Worm (Caenorhabditis elegans) whole organism, L4 larva: Measurements from ENCODE around the gene mnk-1.

Experiments used
- R02D3.7 ChIP-seq: fragments of 150-350 bp; sonication (generic microtip); optimal IDR thresholded peaks from 3 replicates; lab custom pipeline; 2014; ENCODE audit warnings: missing biosample characterization, missing genetic modification characterization
- dpl-1 ChIP-seq: fragments of 150-350 bp; optimal IDR thresholded peaks from 2 replicates; lab custom pipeline; 2014; ENCODE audit warnings: missing biosample characterization, missing genetic modification reagents, missing genetic modification characterization
- fos-1 ChIP-seq: fragments of 150-350 bp; optimal IDR thresholded peaks from 2 replicates; lab custom pipeline; 2014; ENCODE audit warnings: missing biosample characterization, missing genetic modification characterization
- hlh-30 ChIP-seq: sonication (generic microtip); optimal IDR thresholded peaks from 2 replicates; lab custom pipeline; 2017; ENCODE audit warnings: antibody characterized with exemption, mild to moderate bottlenecking, missing genetic modification characterization, missing compliant biosample characterization; ENCODE audit not compliant: insufficient read depth
- jun-1 ChIP-seq: fragments of 150-350 bp; optimal IDR thresholded peaks from 2 replicates; lab custom pipeline; 2014; ENCODE audit warnings: missing biosample characterization, missing genetic modification reagents, missing genetic modification characterization
- mdl-1 ChIP-seq, 2 experiments: fragments of 150-350 bp in 1 of 2; sonication (generic microtip) in 1 of 2; optimal IDR thresholded peaks; 2 replicates each; lab custom pipeline; 2014 to 2017; ENCODE audit warnings: missing biosample characterization in 2 of 2, missing genetic modification characterization in 2 of 2
- nhr-11 ChIP-seq: fragments of 150-350 bp; optimal IDR thresholded peaks from 2 replicates; lab custom pipeline; 2014; ENCODE audit warnings: missing biosample characterization, missing genetic modification characterization
- nhr-76 ChIP-seq: fragments of 150-350 bp; optimal IDR thresholded peaks from 2 replicates; lab custom pipeline; 2014; ENCODE audit warnings: missing biosample characterization, missing genetic modification characterization
- php-3 ChIP-seq: fragments of 200-800 bp; sonication (Bioruptor generic); IDR thresholded peaks from 2 replicates; pipeline ENCODE4 v1.3.6; 2022; ENCODE audit warnings: missing genetic modification reagents, missing genetic modification characterization, missing compliant biosample characterization
- spr-1 ChIP-seq: sonication (generic microtip); optimal IDR thresholded peaks from 2 replicates; lab custom pipeline; 2016; ENCODE audit warnings: mild to moderate bottlenecking, missing genetic modification characterization, missing compliant biosample characterization
- unc-62 ChIP-seq, 3 experiments: fragments of 150-350 bp in 1 of 3; sonication (generic microtip); optimal IDR thresholded peaks in 2 of 3; peaks in 1 of 3; 1 replicate in 1 of 3; 2 replicates in 2 of 3; lab custom pipeline; 2014 to 2017; ENCODE audit warnings: missing biosample characterization in 3 of 3, missing genetic modification characterization in 3 of 3, missing genetic modification reagents in 3 of 3, missing genotype in 1 of 3

ce11 chrII:10519863-10520262 is 35.0 kb downstream of the mnk-1 start:
- TF ChIP-seq mdl-1 (tag; optimal IDR thresholded peaks at IDR 0.05; lab: Kevin White, UChicago): no peak
- no peak for TF ChIP-seq nhr-11 (tag; lab: Kevin White, UChicago)
- no peak for TF ChIP-seq dpl-1
- no peak for TF ChIP-seq unc-62 (GFP tag; optimal IDR thresholded peaks at IDR 0.05 in 1 of 2; lab: Kevin White, UChicago)
- TF ChIP-seq unc-62 (tag; optimal IDR thresholded peaks at IDR 0.05; lab: Kevin White, UChicago): no peak
- TF ChIP-seq fos-1 (tag; lab: Kevin White, UChicago): no peak
- no peak for TF ChIP-seq jun-1 (tag; lab: Kevin White, UChicago)
- no peak for TF ChIP-seq R02D3.7 (tag; lab: Kevin White, UChicago)
- no peak for TF ChIP-seq nhr-76 (tag; lab: Kevin White, UChicago)
- TF ChIP-seq php-3 (GFP tag; lab: Robert Waterston, UW): no peak
- TF ChIP-seq hlh-30 (tag; lab: Kevin White, UChicago): no peak
- TF ChIP-seq spr-1 (tag; lab: Kevin White, UChicago): no peak
